Fruit fly (Drosophila melanogaster) whole organism, prepupa: ENCODE data around the gene Arpc4.

Source experiments
- CG32006 ChIP-seq: fragments of 200-800 bp; sonication (Bioruptor generic); optimal IDR thresholded peaks from 3 replicates; lab custom pipeline; 2017; ENCODE audit warnings: missing biosample characterization, mild to moderate bottlenecking, missing genetic modification characterization
- CG8119 ChIP-seq: fragments of 200-800 bp; sonication (Bioruptor generic); IDR thresholded peaks from 3 replicates; pipeline ENCODE4 v1.3.6; 2022; ENCODE audit warnings: missing biosample characterization, missing genetic modification characterization
- vri ChIP-seq: fragments of 200-800 bp; sonication (Bioruptor generic); optimal IDR thresholded peaks from 3 replicates; lab custom pipeline; 2016; ENCODE audit warnings: missing biosample characterization, mild to moderate bottlenecking, missing genetic modification characterization

dm6 chr2L:6077632-6078031 lies 47.3 kb upstream of the Arpc4 start:
- no peak for TF ChIP-seq CG32006 (GFP tag; lab: Kevin White, UChicago)
- no peak for TF ChIP-seq vri (GFP tag; lab: Kevin White, UChicago)
- no peak for TF ChIP-seq CG8119 (GFP tag; lab: Robert Waterston, UW)
